Worm (Caenorhabditis elegans) whole organism, L2 larva: ENCODE measurements around the gene srbc-1.

Source experiments
- R02D3.7 ChIP-seq: fragments of 150-350 bp; optimal IDR thresholded peaks from 2 replicates; lab custom pipeline; 2014; ENCODE audit warnings: missing biosample characterization, missing genetic modification characterization
- ceh-82 ChIP-seq: fragments of 150-350 bp; optimal IDR thresholded peaks from 2 replicates; lab custom pipeline; 2014; ENCODE audit warnings: missing biosample characterization, missing genetic modification characterization
- dmd-4 ChIP-seq: sonication (generic microtip); optimal IDR thresholded peaks from 2 replicates; lab custom pipeline; 2017; ENCODE audit warnings: missing biosample characterization, missing genetic modification characterization
- egl-27 ChIP-seq: sonication (generic microtip); optimal IDR thresholded peaks from 3 replicates; lab custom pipeline; 2017; ENCODE audit warnings: missing biosample characterization, missing genetic modification reagents, missing genetic modification characterization
- elt-3 ChIP-seq: sonication (generic microtip); optimal IDR thresholded peaks from 2 replicates; lab custom pipeline; 2017; ENCODE audit warnings: missing biosample characterization, missing genetic modification characterization
- lin-39 ChIP-seq: fragments of 150-350 bp; optimal IDR thresholded peaks from 2 replicates; lab custom pipeline; 2014; ENCODE audit warnings: missing biosample characterization, missing genetic modification reagents, missing genetic modification characterization
- lsy-2 ChIP-seq, 2 experiments: fragments of 150-350 bp in 1 of 2; sonication (generic microtip) in 1 of 2; optimal IDR thresholded peaks; 2 replicates each; lab custom pipeline; 2014 to 2017; ENCODE audit warnings: missing biosample characterization in 2 of 2, missing genetic modification characterization in 2 of 2
- mab-5 ChIP-seq: fragments of 150-350 bp; optimal IDR thresholded peaks from 2 replicates; lab custom pipeline; 2014; ENCODE audit warnings: missing biosample characterization, missing genetic modification characterization
- nhr-10 ChIP-seq: sonication (generic microtip); optimal IDR thresholded peaks from 2 replicates; lab custom pipeline; 2017; ENCODE audit warnings: missing biosample characterization, missing genetic modification characterization
- nhr-11 ChIP-seq: fragments of 150-350 bp; optimal IDR thresholded peaks from 2 replicates; lab custom pipeline; 2014; ENCODE audit warnings: missing biosample characterization, missing genetic modification characterization
- sem-4 ChIP-seq: fragments of 150-350 bp; optimal IDR thresholded peaks from 2 replicates; lab custom pipeline; 2014; ENCODE audit warnings: missing biosample characterization, missing genetic modification reagents, missing genetic modification characterization
- skn-1 ChIP-seq: sonication (generic microtip); optimal IDR thresholded peaks from 2 replicates; lab custom pipeline; 2017; ENCODE audit warnings: missing biosample characterization, missing genetic modification characterization
- unc-62 ChIP-seq: fragments of 150-350 bp; optimal IDR thresholded peaks from 2 replicates; lab custom pipeline; 2014; ENCODE audit warnings: missing biosample characterization, missing genetic modification reagents, missing genetic modification characterization
- ztf-11 ChIP-seq: sonication (generic microtip); optimal IDR thresholded peaks from 2 replicates; lab custom pipeline; 2017; ENCODE audit warnings: missing biosample characterization, missing genetic modification characterization

DNA sequence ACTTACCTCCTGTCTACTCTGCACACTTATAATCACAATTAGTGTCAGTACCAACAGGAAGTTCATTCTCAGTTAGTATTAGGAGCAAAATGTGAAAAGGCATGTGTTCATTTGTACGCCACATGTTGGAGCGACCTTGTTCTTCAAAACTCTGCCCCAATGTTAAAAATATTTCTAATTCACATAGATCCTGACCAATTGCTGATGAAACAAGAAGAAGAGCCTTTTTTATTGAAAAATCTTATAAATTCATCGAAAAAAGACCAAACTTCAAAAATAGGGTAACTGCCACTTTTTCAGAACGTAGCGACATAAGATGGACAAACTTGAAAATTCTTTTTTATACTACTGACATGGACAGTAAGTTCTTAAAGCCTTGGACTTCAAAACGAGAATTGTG, 35.6 kb downstream of the srbc-1 start, which contains the start of gene T28A11.17:
- TF ChIP-seq elt-3 (tag; lab: Kevin White, UChicago), result no peak
- no peak for TF ChIP-seq egl-27 (tag; lab: Kevin White, UChicago)
- no peak for TF ChIP-seq lsy-2 (tag; optimal IDR thresholded peaks at IDR 0.05; lab: Kevin White, UChicago)
- TF ChIP-seq skn-1 (tag; lab: Kevin White, UChicago), result no peak
- no peak for TF ChIP-seq dmd-4 (tag; lab: Kevin White, UChicago)
- no peak for TF ChIP-seq R02D3.7 (tag; lab: Kevin White, UChicago)
- no peak for TF ChIP-seq unc-62 (GFP tag; lab: Kevin White, UChicago)
- TF ChIP-seq mab-5 (tag; lab: Kevin White, UChicago), result no peak
- no peak for TF ChIP-seq sem-4
- TF ChIP-seq nhr-11 (tag; lab: Kevin White, UChicago), result no peak
- TF ChIP-seq nhr-10 (tag; lab: Kevin White, UChicago), result no peak
- no peak for TF ChIP-seq ceh-82 (tag; lab: Kevin White, UChicago)
- TF ChIP-seq lin-39, result no peak
- no peak for TF ChIP-seq ztf-11 (tag; lab: Kevin White, UChicago)
